Worm (Caenorhabditis elegans): Measurements from ENCODE around the gene C46F2.1.

C46F2.1 gene

DNA sequence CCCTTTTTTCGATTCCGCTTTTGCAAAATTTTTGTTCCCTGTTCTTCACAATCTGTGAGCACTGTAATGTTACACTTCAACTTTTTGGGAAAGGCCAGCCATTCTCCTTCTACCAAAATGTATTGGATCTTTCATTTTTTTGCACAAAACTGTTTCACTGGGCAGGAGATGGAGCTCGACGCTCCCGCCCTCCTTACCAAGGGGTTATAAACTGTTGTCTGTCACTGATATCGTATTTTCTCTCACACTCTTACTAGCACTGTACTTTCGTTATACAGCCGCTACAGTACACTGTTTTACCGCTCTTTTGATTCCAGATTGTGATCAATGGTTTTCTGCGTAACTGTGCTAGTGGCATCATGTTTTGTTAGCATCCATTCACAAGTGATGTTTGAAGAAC is at the start of gene C46F2.1:
Gene C46F2.1 (plus strand): TSS at position 301 of the 400 bp plus-strand sequence.
- TF ChIP-seq him-1 (tag; optimal IDR thresholded peaks at IDR 0.05) (no peak), W03F9.2 (tag; optimal IDR thresholded peaks at IDR 0.05) (no peak), dao-5 (tag; optimal IDR thresholded peaks at IDR 0.05) (no peak)

DNA sequence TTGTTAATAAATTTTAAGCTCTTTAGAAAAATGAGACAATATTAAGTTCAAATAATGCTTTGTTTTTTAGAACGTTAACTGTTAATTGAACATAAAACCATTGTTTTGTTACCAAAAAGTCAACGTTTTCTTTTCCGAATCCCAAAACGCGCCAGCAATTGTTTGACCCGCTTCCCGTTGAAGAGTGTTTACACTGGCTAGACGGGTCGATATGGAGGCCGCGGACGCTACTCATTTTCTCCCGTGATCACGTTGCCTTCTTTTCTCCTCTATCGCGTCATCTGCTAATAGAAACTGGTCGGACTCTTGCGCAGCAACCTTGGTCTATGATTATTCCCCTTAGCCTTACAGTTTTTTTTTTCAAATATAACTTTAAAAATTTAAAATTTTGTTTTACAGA is 48.8 kb upstream of the C46F2.1 start, which contains the start of gene C34D10.1:
Gene C34D10.1 (plus strand): TSS at position 400 of the 400 bp plus-strand sequence.
- TF ChIP-seq W03F9.2 (tag; optimal IDR thresholded peaks at IDR 0.05) (no peak), him-1 (tag; optimal IDR thresholded peaks at IDR 0.05) (peak; percentile 17)

DNA sequence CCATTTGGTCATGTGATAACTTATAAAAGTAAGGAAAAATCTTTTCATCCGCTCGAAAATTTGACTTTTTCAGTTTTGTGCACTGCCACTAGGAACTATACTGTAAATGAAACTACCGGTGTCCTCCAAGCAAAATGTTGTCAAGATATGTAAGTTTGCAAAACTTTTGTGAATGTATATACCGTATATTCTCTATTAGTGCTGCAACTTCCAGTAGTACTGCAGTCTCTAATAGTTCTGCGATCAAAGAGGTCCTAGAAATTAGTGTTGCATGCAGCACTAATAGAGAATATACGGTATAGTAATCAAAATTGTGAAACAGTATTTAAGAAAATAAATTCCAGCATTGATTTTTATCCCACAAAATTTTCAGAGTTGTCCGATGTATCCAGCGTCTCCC is 47.8 kb upstream of the C46F2.1 start:
- no peak for TF ChIP-seq W03F9.2 (tag; optimal IDR thresholded peaks at IDR 0.05)
- TF ChIP-seq him-1 (tag; optimal IDR thresholded peaks at IDR 0.05), result no peak
- TF ChIP-seq dao-5 (tag; optimal IDR thresholded peaks at IDR 0.05), result no peak

DNA sequence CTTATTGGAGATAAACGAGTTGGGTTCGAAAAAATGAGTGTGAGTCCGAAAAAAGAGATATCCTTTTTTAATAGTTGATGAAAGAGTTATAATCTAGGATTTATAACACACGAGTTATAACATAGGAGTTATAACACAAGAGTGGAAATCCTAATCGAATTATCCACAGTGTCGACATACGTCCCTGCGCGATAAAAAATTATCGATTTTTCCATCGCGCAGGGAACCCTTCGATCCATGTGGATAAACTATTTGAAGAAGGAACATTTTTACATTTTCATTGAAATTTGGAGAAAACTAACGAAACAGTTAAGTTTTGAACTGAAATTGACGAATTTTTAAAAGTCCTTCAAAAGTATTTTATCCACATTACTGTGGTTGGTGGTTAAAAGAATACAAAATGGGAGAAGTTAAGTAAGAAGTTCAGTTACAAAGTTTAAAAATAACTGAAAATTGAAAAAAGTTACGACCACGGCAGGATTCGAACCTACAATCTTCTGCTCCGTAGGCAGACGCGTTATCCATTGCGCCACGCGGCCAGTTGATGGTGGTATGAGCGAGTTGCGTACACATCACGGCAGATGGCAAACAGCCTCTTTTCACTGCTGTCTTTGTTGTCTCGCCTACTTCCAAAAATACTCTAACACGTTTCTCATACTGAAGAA is 41.5 kb upstream of the C46F2.1 start:
- TF ChIP-seq him-1 (tag; optimal IDR thresholded peaks at IDR 0.05), result peak; percentile 99
- TF ChIP-seq W03F9.2 (tag; optimal IDR thresholded peaks at IDR 0.05), result peak; percentile 97
- peak; percentile 88 for TF ChIP-seq dao-5 (tag; optimal IDR thresholded peaks at IDR 0.05)

DNA sequence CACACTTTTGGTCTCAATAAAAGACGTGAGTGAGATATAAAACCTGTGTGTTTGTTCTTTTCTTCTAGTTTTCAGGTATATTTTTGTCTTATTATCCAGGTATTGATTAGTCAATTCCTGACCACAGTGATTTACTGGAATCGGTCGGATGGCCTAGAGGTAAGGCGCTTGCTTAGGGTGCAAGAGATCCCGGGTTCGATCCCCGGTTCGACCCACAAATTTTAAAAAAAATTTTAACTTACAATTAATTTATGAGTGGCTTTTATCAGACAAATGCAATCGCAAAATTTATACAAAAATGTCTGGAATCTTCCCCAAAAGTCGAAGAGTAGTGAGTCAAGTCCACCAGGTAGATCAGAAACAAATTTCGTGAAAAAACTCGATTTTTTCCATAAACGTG is 40.5 kb upstream of the C46F2.1 start:
- TF ChIP-seq W03F9.2 (tag; optimal IDR thresholded peaks at IDR 0.05) (no peak), him-1 (tag; optimal IDR thresholded peaks at IDR 0.05) (no peak), dao-5 (tag; optimal IDR thresholded peaks at IDR 0.05) (no peak)

DNA sequence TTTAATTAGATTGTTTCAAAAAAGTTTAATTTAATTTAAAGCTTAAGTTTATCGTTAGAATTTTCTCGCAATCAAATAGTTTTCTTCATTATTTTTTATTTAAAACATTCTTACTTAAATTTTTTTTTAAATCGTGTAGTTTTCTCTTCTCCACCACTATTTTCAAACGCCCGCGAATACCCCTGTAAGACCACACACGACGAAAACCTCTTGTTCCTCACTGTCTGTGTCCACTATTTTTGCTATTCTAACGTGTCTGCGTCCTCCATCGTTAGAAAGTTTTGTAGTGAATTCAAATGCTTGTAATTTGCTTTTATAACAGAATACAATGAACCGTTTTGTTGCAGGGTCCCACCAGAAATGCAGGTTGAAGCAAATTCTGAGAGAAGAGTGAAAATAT is 36.9 kb upstream of the C46F2.1 start, which contains the start of gene xol-1:
Gene xol-1 (plus strand): TSS at position 347 of the 400 bp plus-strand sequence.
- no peak for TF ChIP-seq him-1 (tag; optimal IDR thresholded peaks at IDR 0.05)

DNA sequence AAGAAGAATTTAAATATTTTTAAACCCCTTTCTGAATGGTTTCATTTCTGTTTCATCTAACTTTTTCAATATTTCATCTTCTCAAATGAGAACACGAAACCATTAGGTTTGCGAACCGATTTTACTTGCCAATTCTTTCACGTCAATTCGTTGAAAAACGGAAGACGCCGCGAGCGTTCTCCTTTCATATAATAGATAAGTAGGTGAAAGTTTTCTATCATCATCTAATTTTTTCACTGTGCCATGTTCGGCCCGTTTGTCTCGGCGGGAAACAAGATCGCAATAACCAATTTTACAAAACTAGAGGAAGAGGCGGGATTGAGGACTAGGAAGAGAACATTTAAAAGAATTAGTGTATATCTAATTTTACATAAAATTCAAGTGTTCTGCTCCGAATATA is 32.7 kb upstream of the C46F2.1 start, which contains the start of gene C18A11.4:
Gene C18A11.4 (plus strand): TSS at position 367 of the 400 bp plus-strand sequence.
- TF ChIP-seq dao-5 (tag; optimal IDR thresholded peaks at IDR 0.05) (no peak), him-1 (tag; optimal IDR thresholded peaks at IDR 0.05) (no peak), W03F9.2 (tag; optimal IDR thresholded peaks at IDR 0.05) (no peak)

DNA sequence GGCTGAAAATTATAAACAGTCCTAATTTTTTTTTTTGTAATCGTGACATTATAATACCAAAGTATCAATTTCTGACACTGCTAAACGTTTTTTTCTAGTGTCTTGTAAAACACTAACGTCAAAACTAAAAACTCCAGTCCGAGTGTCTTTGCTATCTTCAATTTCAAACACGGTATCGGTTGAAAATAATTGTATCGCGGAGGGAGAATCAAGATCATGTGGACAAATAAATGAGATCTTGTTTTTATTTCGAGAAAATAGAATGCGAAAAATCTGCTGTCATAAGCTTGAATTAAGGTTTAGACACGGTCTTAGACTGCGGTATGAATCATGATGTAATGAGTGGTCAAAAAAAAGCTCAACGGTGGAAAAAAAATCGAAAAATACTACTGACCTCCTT is 29.2 kb upstream of the C46F2.1 start:
- TF ChIP-seq dao-5 (tag; optimal IDR thresholded peaks at IDR 0.05) (no peak), W03F9.2 (tag; optimal IDR thresholded peaks at IDR 0.05) (no peak), him-1 (tag; optimal IDR thresholded peaks at IDR 0.05) (no peak)

DNA sequence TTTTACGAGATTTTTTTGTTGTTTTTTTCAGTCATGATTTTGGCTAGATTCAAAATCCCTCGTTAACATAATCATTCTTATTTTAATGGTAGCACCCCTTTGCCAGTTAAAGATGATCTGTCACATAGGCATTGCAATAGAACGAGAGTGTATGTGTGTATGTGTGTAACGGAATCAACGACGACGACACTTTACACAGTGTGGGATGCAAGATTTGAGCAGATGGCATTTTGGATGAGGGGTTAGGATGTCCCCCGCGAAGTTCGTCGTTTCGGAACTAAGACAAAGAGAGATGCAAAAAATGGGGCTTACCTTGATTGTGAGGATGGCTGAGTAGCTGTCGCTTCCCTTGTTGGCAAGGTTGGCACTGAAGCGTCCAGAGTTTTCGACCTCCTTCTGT is 25.8 kb upstream of the C46F2.1 start:
- TF ChIP-seq him-1 (tag; optimal IDR thresholded peaks at IDR 0.05) (no peak), dao-5 (tag; optimal IDR thresholded peaks at IDR 0.05) (no peak), W03F9.2 (tag; optimal IDR thresholded peaks at IDR 0.05) (no peak)

DNA sequence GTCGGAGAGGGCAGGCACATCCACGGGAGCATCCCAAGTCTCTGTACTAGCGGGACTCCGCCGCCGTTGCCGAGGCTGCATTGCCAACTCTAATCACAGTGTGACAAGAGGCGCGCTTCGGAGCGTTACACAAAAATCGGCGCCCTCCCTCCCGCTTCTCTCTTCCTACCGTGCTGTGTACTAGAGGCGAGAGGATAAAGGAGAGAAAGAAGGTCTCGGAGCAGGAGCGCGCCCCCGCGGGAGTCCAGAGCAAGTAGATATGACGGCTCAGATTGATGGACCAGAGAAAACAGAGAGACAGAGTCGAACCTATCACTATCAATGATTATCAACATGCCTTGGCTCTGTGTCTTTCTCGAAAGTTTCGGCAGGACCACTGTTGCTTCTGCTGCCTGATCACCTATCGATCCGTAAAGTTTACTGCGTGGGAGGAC is 24.8 kb upstream of the C46F2.1 start:
- no peak for TF ChIP-seq him-1 (tag; optimal IDR thresholded peaks at IDR 0.05)
- TF ChIP-seq W03F9.2 (tag; optimal IDR thresholded peaks at IDR 0.05), result no peak
- TF ChIP-seq dao-5 (tag; optimal IDR thresholded peaks at IDR 0.05), result no peak

DNA sequence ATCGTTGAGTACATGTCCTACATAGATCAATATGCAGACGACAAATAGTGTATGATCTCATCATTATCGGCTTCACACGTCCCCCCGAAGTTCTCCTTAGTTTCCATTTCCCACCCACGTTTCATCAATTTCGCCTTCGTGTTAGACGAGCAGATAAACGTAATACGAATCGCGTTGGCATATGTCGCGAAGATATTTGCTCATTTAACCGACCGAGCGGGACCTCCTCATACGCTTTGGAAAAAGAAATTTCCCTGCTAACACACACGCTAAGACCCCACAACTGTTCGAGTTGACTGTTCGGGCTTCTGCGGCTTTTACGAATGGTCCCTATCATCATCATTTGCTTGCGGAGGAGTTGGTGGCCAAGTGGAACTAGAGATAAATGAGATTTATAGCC is 23.4 kb upstream of the C46F2.1 start:
- TF ChIP-seq him-1 (tag; optimal IDR thresholded peaks at IDR 0.05), result no peak
- no peak for TF ChIP-seq dao-5 (tag; optimal IDR thresholded peaks at IDR 0.05)
- TF ChIP-seq W03F9.2 (tag; optimal IDR thresholded peaks at IDR 0.05), result no peak

DNA sequence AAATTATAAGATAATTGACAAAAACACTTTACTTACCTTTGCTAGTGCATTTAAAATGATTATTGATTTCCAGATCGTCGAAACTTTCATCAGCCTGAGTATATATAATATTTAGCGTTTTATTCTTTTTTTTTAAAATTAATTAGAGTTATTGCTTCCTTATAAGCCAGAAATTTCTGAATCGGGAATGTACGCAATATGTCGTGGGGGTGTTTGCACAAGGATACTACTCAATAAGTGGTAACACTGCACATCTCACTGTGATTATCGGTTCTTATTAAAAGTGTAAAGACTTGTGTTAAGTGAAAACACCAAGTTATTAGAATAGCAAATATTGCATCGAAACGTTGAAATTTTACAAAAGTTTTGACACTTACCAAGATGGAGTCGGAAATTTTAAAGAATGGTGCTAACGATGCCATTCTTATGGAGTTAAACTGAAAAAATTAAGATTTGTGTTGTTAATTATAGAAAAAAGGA is 20.0 kb upstream of the C46F2.1 start, which contains the start of gene dim-1:
Gene dim-1 (minus strand): TSS at position 430 of the 480 bp plus-strand sequence.
- TF ChIP-seq W03F9.2 (tag; optimal IDR thresholded peaks at IDR 0.05), result no peak
- TF ChIP-seq dao-5 (tag; optimal IDR thresholded peaks at IDR 0.05), result no peak
- no peak for TF ChIP-seq him-1 (tag; optimal IDR thresholded peaks at IDR 0.05)

DNA sequence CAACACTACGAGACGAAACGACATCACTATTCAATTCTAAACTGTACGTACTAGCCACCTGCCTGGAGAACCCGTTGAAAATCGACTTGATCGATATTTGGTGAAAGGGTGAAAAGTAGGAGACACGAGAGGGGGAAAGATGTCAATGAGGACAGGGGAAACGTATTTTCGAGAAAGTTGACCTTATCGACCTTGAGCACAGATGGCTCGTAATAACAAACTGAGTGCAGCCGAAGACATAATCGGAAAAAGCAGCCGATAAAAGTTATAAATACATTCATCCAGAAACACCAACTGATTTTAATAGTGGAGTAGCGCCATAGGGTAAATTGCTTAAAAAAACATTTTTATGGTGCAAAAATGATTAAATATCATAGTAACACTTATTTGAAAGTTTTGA is 17.8 kb upstream of the C46F2.1 start:
- TF ChIP-seq dao-5 (tag; optimal IDR thresholded peaks at IDR 0.05) (no peak), W03F9.2 (tag; optimal IDR thresholded peaks at IDR 0.05) (no peak), him-1 (tag; optimal IDR thresholded peaks at IDR 0.05) (no peak)

DNA sequence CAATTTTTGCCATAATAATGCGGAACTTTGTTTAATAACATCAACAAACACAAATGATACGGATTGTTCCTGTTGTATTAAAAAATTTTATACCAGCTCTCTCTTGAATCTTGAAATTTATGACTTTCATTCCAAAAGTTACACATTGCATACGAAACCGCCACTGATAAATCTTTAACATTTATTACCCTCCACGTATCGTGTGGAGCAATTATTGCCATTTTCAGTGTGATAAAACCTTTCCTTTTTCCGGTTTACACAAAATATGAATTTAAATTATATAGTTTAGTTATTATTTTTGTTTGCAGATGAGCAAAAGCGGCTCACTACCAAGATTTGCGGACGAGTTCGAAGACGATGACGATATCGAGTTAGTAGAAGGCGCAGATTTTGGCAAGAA is 17.0 kb upstream of the C46F2.1 start, which contains the start of gene C18A11.3:
Gene C18A11.3 (plus strand): TSS at position 301 of the 400 bp plus-strand sequence.
- TF ChIP-seq dao-5 (tag; optimal IDR thresholded peaks at IDR 0.05) (no peak), him-1 (tag; optimal IDR thresholded peaks at IDR 0.05) (no peak), W03F9.2 (tag; optimal IDR thresholded peaks at IDR 0.05) (no peak)

DNA sequence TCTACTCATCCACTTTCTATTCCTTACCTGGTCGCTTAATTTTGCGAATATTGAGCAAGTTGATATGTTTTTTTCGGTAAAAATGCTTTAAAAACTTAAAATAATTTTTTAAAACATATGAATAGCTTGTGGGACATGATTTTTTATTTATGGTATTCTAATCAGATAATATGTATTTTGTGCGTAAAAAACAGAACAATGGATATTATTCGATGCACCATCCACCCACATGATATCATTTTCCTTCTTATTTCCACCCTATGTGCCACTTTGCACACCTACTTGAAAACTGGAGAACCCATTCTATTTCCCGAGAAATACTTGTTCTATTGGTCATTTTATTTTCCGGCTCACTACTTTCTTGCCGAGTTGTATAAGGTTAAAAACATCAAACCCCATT is 10.6 kb upstream of the C46F2.1 start, which contains the start of gene C18A11.2:
Gene C18A11.2 (plus strand): TSS at position 301 of the 400 bp plus-strand sequence.
- TF ChIP-seq W03F9.2 (tag; optimal IDR thresholded peaks at IDR 0.05), result no peak
- TF ChIP-seq dao-5 (tag; optimal IDR thresholded peaks at IDR 0.05), result no peak
- no peak for TF ChIP-seq him-1 (tag; optimal IDR thresholded peaks at IDR 0.05)

Measured in whole organism, L4/young adult.